Fruit fly (Drosophila melanogaster): Measurements from ENCODE around the gene Dnah3.

Gene Dnah3

dm6 chr3L:4824356-4825138, 36.5 kb upstream of the Dnah3 start (continued):
- TF ChIP-seq HLH4C (GFP tag; IDR thresholded peaks at IDR 0.05; ENCODE audit: partially characterized antibody) (peak; percentile 32; the same call in 1 of the 3 replicates), CG5180 (GFP tag; optimal IDR thresholded peaks at IDR 0.05) (peak; percentile 79), CG14667 (GFP tag; IDR thresholded peaks at IDR 0.05) (peak; percentile 96), CG3407 (GFP tag; optimal IDR thresholded peaks at IDR 0.05) (peak; percentile 89), repo (GFP tag; optimal IDR thresholded peaks at IDR 0.05) (peak; percentile 79), Doc2 (GFP tag; IDR thresholded peaks at IDR 0.05) (peak; percentile 77), Stat92E (GFP tag; optimal IDR thresholded peaks at IDR 0.05) (peak in 1 of 3 experiments; percentile 89), CG11560 (tag; IDR thresholded peaks at IDR 0.05) (peak; percentile 83), mld (GFP tag; IDR thresholded peaks at IDR 0.05; ENCODE audit: partially characterized antibody) (no peak), CG16779 (GFP tag; IDR thresholded peaks at IDR 0.05) (peak; percentile 87), exex (tag; optimal IDR thresholded peaks at IDR 0.05) (peak; percentile 66), slp2 (GFP tag; optimal IDR thresholded peaks at IDR 0.05) (peak; percentile 57), klu (GFP tag; IDR thresholded peaks at IDR 0.05) (peak; percentile 96), nmo (GFP tag; optimal IDR thresholded peaks at IDR 0.05) (peak; percentile 97), ara (GFP tag; IDR thresholded peaks at IDR 0.05) (peak; percentile 97), ato (GFP tag; IDR thresholded peaks at IDR 0.05; ENCODE audit: partially characterized antibody) (no peak), CG8388 (GFP tag; optimal IDR thresholded peaks at IDR 0.05) (peak; percentile 92), CG8281 (tag; optimal IDR thresholded peaks at IDR 0.05) (peak; percentile 80), otp (GFP tag; IDR thresholded peaks at IDR 0.05) (peak; percentile 97), Rx (GFP tag; IDR thresholded peaks at IDR 0.05) (peak; percentile 96), ken (GFP tag; IDR thresholded peaks at IDR 0.05) (peak; percentile 91), schlank (tag; optimal IDR thresholded peaks at IDR 0.05) (peak; percentile 83), cad (GFP tag; optimal IDR thresholded peaks at IDR 0.05) (no peak), CG3838 (GFP tag; optimal IDR thresholded peaks at IDR 0.05) (peak; percentile 85), CG9876 (GFP tag; optimal IDR thresholded peaks at IDR 0.05) (peak; percentile 28), twi (tag; optimal IDR thresholded peaks at IDR 0.05) (peak; percentile 91), sr (GFP tag; IDR thresholded peaks at IDR 0.05) (peak; percentile 77; the same call in 1 of the 3 replicates), CG11696 (GFP tag; IDR thresholded peaks at IDR 0.05) (peak; percentile 89), CG6272 (GFP tag; IDR thresholded peaks at IDR 0.05) (peak; percentile 95), Camta (GFP tag; optimal IDR thresholded peaks at IDR 0.05) (peak; percentile 90), CG4282 (GFP tag; optimal IDR thresholded peaks at IDR 0.05) (peak; percentile 48), croc (GFP tag; conservative IDR thresholded peaks at IDR 0.05) (peak; percentile 92), Mrtf (GFP tag; IDR thresholded peaks at IDR 0.05) (peak; percentile 95), CG10366 (GFP tag; IDR thresholded peaks at IDR 0.05) (peak; percentile 97), nom (GFP tag; optimal IDR thresholded peaks at IDR 0.05) (no peak), CG7786 (GFP tag; optimal IDR thresholded peaks at IDR 0.05) (peak; percentile 88), Med (GFP tag) (peak; percentile 98), Lhr (GFP tag; optimal IDR thresholded peaks at IDR 0.05) (peak; percentile 81), Gug (GFP tag; IDR thresholded peaks at IDR 0.05) (peak; percentile 96), H15 (GFP tag; IDR thresholded peaks at IDR 0.05) (peak; percentile 96), zf30C (GFP tag; optimal IDR thresholded peaks at IDR 0.05) (no peak), CG16815 (GFP tag; optimal IDR thresholded peaks at IDR 0.05) (peak; percentile 91), ci (GFP tag; IDR thresholded peaks at IDR 0.05) (peak; percentile 98), vvl (GFP tag; IDR thresholded peaks at IDR 0.05) (peak; percentile 97), CG9727 (GFP tag; optimal IDR thresholded peaks at IDR 0.05) (peak; percentile 95), CG17829 (tag; optimal IDR thresholded peaks at IDR 0.05) (peak; percentile 96), wor (GFP tag; IDR thresholded peaks at IDR 0.05) (peak; percentile 94), cato (GFP tag; optimal IDR thresholded peaks at IDR 0.05; ENCODE audit: borderline replicate concordance) (peak; percentile 89), CG6813 (GFP tag; optimal IDR thresholded peaks at IDR 0.05) (peak; percentile 91)

Measured in whole organism, embryonic.